Worm (Caenorhabditis elegans) whole organism, L4 larva: ENCODE data around the gene F53C3.7.
A peak's percentile ranks its signal among the peaks of the same experiment; 100 is the strongest.

Experiments used
- D1046.2 ChIP-seq: fragments of 200-800 bp; sonication (Bioruptor generic); IDR thresholded peaks from 2 replicates; pipeline ENCODE4 v1.3.6; 2022; ENCODE audit warnings: missing genetic modification characterization, missing compliant biosample characterization
- F37D6.2 ChIP-seq: sonication (generic microtip); optimal IDR thresholded peaks from 2 replicates; lab custom pipeline; 2016; ENCODE audit warnings: mild to moderate bottlenecking, missing genetic modification characterization, missing compliant biosample characterization
- F44E2.7 ChIP-seq: fragments of 200-800 bp; sonication (Bioruptor generic); IDR thresholded peaks from 2 replicates; pipeline ENCODE4 v2.1.2; 2022; ENCODE audit warnings: missing genetic modification characterization, missing compliant biosample characterization
- Y48G9A.11 ChIP-seq: fragments of 200-800 bp; sonication (Bioruptor generic); IDR thresholded peaks from 2 replicates; pipeline ENCODE4 v1.3.6; 2022; ENCODE audit warnings: missing genetic modification reagents, missing genetic modification characterization, missing compliant biosample characterization
- ZK546.5 ChIP-seq, 2 experiments: sonication (generic microtip); optimal IDR thresholded peaks; 2 replicates each; lab custom pipeline; 2017; ENCODE audit warnings: missing biosample characterization in 2 of 2, missing genetic modification characterization in 2 of 2
- arid-1 ChIP-seq: fragments of 200-800 bp; sonication (Bioruptor generic); conservative IDR thresholded peaks from 2 replicates; pipeline ENCODE4 v1.3.6; 2022; ENCODE audit warnings: missing genetic modification reagents, missing genetic modification characterization, missing compliant biosample characterization
- ceh-32 ChIP-seq: sonication (generic microtip); optimal IDR thresholded peaks from 2 replicates; lab custom pipeline; 2016; ENCODE audit warnings: mild to moderate bottlenecking, missing genetic modification characterization, missing compliant biosample characterization; ENCODE audit not compliant: poor library complexity
- ceh-62 ChIP-seq: sonication (generic microtip); optimal IDR thresholded peaks from 2 replicates; lab custom pipeline; 2017; ENCODE audit warnings: missing biosample characterization, missing genetic modification characterization
- ceh-82 ChIP-seq: sonication (generic microtip); optimal IDR thresholded peaks from 2 replicates; lab custom pipeline; 2017; ENCODE audit warnings: missing biosample characterization, missing genetic modification characterization
- daf-16 ChIP-seq, 3 experiments: sonication (generic microtip); optimal IDR thresholded peaks; 2 replicates each; lab custom pipeline; 2016 to 2017; ENCODE audit warnings: missing genetic modification characterization in 3 of 3, missing genetic modification reagents in 3 of 3, mild to moderate bottlenecking in 2 of 3, missing compliant biosample characterization in 2 of 3, missing biosample characterization in 1 of 3, moderate library complexity in 1 of 3
- daf-19 ChIP-seq: fragments of 200-800 bp; sonication (Bioruptor generic); conservative IDR thresholded peaks from 2 replicates; pipeline ENCODE4 v1.3.6; 2022; ENCODE audit warnings: missing genetic modification characterization, missing compliant biosample characterization
- daf-8 ChIP-seq: fragments of 200-800 bp; sonication (Bioruptor generic); IDR thresholded peaks from 2 replicates; pipeline ENCODE4 v1.3.6; 2022; ENCODE audit warnings: missing genetic modification characterization, missing compliant biosample characterization
- dmd-9 ChIP-seq: fragments of 200-800 bp; sonication (Bioruptor generic); IDR thresholded peaks from 2 replicates; pipeline ENCODE4 v1.3.6; 2022; ENCODE audit warnings: missing genetic modification reagents, missing genetic modification characterization, missing compliant biosample characterization
- dpl-1 ChIP-seq: fragments of 150-350 bp; optimal IDR thresholded peaks from 2 replicates; lab custom pipeline; 2014; ENCODE audit warnings: missing biosample characterization, missing genetic modification reagents, missing genetic modification characterization
- egl-43 ChIP-seq: fragments of 200-800 bp; sonication (Bioruptor generic); IDR thresholded peaks from 2 replicates; pipeline ENCODE4 v1.3.6; 2022; ENCODE audit warnings: missing genetic modification reagents, missing genetic modification characterization, missing compliant biosample characterization
- fos-1 ChIP-seq: fragments of 150-350 bp; optimal IDR thresholded peaks from 2 replicates; lab custom pipeline; 2014; ENCODE audit warnings: missing biosample characterization, missing genetic modification characterization
- gei-8 ChIP-seq: fragments of 200-800 bp; sonication (Bioruptor generic); optimal IDR thresholded peaks from 2 replicates; lab custom pipeline; 2018; ENCODE audit warnings: mild to moderate bottlenecking, missing genetic modification characterization, missing compliant biosample characterization
- hlh-11 ChIP-seq: fragments of 200-800 bp; sonication (Bioruptor generic); optimal IDR thresholded peaks from 2 replicates; lab custom pipeline; 2018; ENCODE audit warnings: mild to moderate bottlenecking, missing genetic modification characterization, missing compliant biosample characterization
- hlh-30 ChIP-seq: sonication (generic microtip); optimal IDR thresholded peaks from 2 replicates; lab custom pipeline; 2017; ENCODE audit warnings: antibody characterized with exemption, mild to moderate bottlenecking, missing genetic modification characterization, missing compliant biosample characterization; ENCODE audit not compliant: insufficient read depth
- hmg-1.1 ChIP-seq: fragments of 200-800 bp; sonication (Bioruptor generic); IDR thresholded peaks from 2 replicates; pipeline ENCODE4 v1.3.6; 2022; ENCODE audit warnings: missing genetic modification reagents, missing genetic modification characterization, missing compliant biosample characterization
- lin-13 ChIP-seq: fragments of 150-350 bp; optimal IDR thresholded peaks from 2 replicates; lab custom pipeline; 2014; ENCODE audit warnings: missing biosample characterization, missing genetic modification reagents, missing genetic modification characterization
- lin-15B ChIP-seq: fragments of 150-350 bp; sonication (generic microtip); optimal IDR thresholded peaks from 3 replicates; lab custom pipeline; 2014; ENCODE audit warnings: missing biosample characterization, missing genetic modification characterization
- lin-38 ChIP-seq: fragments of 200-800 bp; sonication (Bioruptor generic); IDR thresholded peaks from 2 replicates; pipeline ENCODE4 v1.3.6; 2022; ENCODE audit warnings: missing genetic modification reagents, missing genetic modification characterization, missing compliant biosample characterization
- lsy-2 ChIP-seq, 2 experiments: fragments of 150-350 bp in 1 of 2; sonication (generic microtip) in 1 of 2; optimal IDR thresholded peaks; 2 replicates each; lab custom pipeline; 2014 to 2017; ENCODE audit warnings: missing biosample characterization in 2 of 2, missing genetic modification characterization in 2 of 2
- mdl-1 ChIP-seq, 2 experiments: fragments of 150-350 bp in 1 of 2; sonication (generic microtip) in 1 of 2; optimal IDR thresholded peaks; 2 replicates each; lab custom pipeline; 2014 to 2017; ENCODE audit warnings: missing biosample characterization in 2 of 2, missing genetic modification characterization in 2 of 2
- mes-2 ChIP-seq: sonication (generic microtip); optimal IDR thresholded peaks from 2 replicates; lab custom pipeline; 2016; ENCODE audit warnings: missing genotype, mild to moderate bottlenecking, missing genetic modification characterization, missing compliant biosample characterization; ENCODE audit not compliant: poor library complexity, severe bottlenecking
- mxl-3 ChIP-seq: fragments of 200-800 bp; sonication (Bioruptor generic); optimal IDR thresholded peaks from 2 replicates; lab custom pipeline; 2018; ENCODE audit warnings: mild to moderate bottlenecking, missing genetic modification characterization, missing compliant biosample characterization
- nhr-102 ChIP-seq: sonication (generic microtip); optimal IDR thresholded peaks from 2 replicates; lab custom pipeline; 2016; ENCODE audit warnings: mild to moderate bottlenecking, missing genetic modification characterization, moderate library complexity, missing compliant biosample characterization
- nhr-41 ChIP-seq: fragments of 200-800 bp; sonication (Bioruptor generic); IDR thresholded peaks from 2 replicates; pipeline ENCODE4 v1.3.6; 2022; ENCODE audit warnings: missing genetic modification reagents, missing genetic modification characterization, missing compliant biosample characterization
- nhr-6 ChIP-seq: fragments of 150-350 bp; optimal IDR thresholded peaks from 2 replicates; lab custom pipeline; 2014; ENCODE audit warnings: missing biosample characterization, missing genetic modification characterization
- pha-4 ChIP-seq, 2 experiments: fragments of 150-350 bp in 1 of 2; fragments of 200-800 bp in 1 of 2; sonication (Bioruptor generic) in 1 of 2; IDR thresholded peaks in 1 of 2; optimal IDR thresholded peaks in 1 of 2; 2 replicates each; pipeline versions ENCODE4 v1.3.6 to Lab custom; 2014 to 2022; ENCODE audit warnings: missing genetic modification characterization in 2 of 2, missing genetic modification reagents in 2 of 2, missing biosample characterization in 1 of 2, missing compliant biosample characterization in 1 of 2
- pqm-1 ChIP-seq: sonication (generic microtip); optimal IDR thresholded peaks from 2 replicates; lab custom pipeline; 2017; ENCODE audit warnings: missing biosample characterization, missing genetic modification characterization
- set-16 ChIP-seq: fragments of 200-800 bp; sonication (Bioruptor generic); IDR thresholded peaks from 2 replicates; pipeline ENCODE4 v1.3.6; 2022; ENCODE audit warnings: missing genetic modification reagents, missing genetic modification characterization, missing compliant biosample characterization
- unc-39 ChIP-seq: sonication (generic microtip); optimal IDR thresholded peaks from 2 replicates; lab custom pipeline; 2017; ENCODE audit warnings: missing biosample characterization, missing genetic modification characterization
- unc-62 ChIP-seq, 3 experiments: fragments of 150-350 bp in 1 of 3; sonication (generic microtip); optimal IDR thresholded peaks in 2 of 3; peaks in 1 of 3; 1 replicate in 1 of 3; 2 replicates in 2 of 3; lab custom pipeline; 2014 to 2017; ENCODE audit warnings: missing biosample characterization in 3 of 3, missing genetic modification characterization in 3 of 3, missing genetic modification reagents in 3 of 3, missing genotype in 1 of 3
- zfp-2 ChIP-seq: sonication (generic microtip); optimal IDR thresholded peaks from 2 replicates; lab custom pipeline; 2016; ENCODE audit warnings: mild to moderate bottlenecking, missing genetic modification characterization, missing compliant biosample characterization
- zfp-3 ChIP-seq: fragments of 200-800 bp; sonication (Bioruptor generic); conservative IDR thresholded peaks from 2 replicates; pipeline ENCODE4 v1.3.6; 2022; ENCODE audit warnings: missing genetic modification reagents, missing genetic modification characterization, missing compliant biosample characterization
- zip-11 ChIP-seq: fragments of 200-800 bp; sonication (Bioruptor generic); IDR thresholded peaks from 2 replicates; pipeline ENCODE4 v1.3.6; 2022; ENCODE audit warnings: missing genetic modification characterization, missing compliant biosample characterization

Gene F53C3.7

DNA sequence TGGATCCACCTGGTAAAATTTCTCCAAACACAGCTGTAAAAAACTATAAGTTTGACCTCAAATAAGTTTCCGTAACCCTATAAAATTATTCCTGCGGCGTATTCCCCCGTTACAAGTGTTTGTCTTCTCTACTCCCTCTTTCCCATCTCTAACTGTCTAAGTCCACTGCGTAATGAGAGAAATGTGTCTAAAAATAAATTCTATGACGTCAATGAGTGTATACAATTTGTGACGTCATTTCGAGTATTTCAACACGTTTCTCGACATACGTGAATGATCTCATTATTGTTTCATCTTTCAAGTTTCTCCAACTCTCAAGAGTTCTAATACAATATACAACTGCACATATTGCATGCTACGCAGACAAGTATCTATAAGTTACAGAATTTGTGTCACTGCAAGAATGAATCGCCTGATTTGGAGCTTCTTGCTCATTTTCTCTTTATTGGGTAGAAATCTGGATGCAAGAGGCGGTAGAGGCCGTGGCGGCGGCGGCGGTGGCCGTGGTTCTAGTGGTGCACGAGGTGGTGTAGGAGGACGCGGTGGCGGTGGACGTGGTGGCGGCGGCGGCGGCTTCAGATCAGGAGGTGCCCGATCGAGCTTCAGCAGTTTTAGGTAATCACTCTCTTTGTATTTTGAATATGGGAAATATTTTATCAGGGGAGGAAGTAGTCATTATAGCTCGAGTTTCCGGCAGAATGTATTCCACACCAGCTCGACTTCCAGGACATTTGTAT, 3.1 kb downstream of the F53C3.7 start, which contains the start of gene F53C3.6 (continued):
- TF ChIP-seq pha-4 (GFP tag; IDR thresholded peaks at IDR 0.05; lab: Robert Waterston, UW) (no peak), pha-4 (tag; optimal IDR thresholded peaks at IDR 0.05; lab: Kevin White, UChicago) (no peak), mdl-1 (tag; optimal IDR thresholded peaks at IDR 0.05; lab: Kevin White, UChicago) (peak; percentile 6 to 77), zip-11 (no peak), ceh-82 (tag; lab: Kevin White, UChicago) (no peak), daf-8 (GFP tag; lab: Robert Waterston, UW) (no peak), fos-1 (tag; lab: Kevin White, UChicago) (no peak), nhr-6 (tag; lab: Kevin White, UChicago) (peak; percentile 18), unc-39 (tag; lab: Kevin White, UChicago) (no peak), lsy-2 (tag; optimal IDR thresholded peaks at IDR 0.05; lab: Kevin White, UChicago) (peak in 1 of 2 experiments; percentile 76), daf-16 (GFP tag; optimal IDR thresholded peaks at IDR 0.05; lab: Kevin White, UChicago) (peak in 1 of 2 experiments; percentile 1), daf-16 (tag; optimal IDR thresholded peaks at IDR 0.05; lab: Kevin White, UChicago) (no peak), ZK546.5 (tag; optimal IDR thresholded peaks at IDR 0.05; lab: Kevin White, UChicago) (no peak), mxl-3 (peak; percentile 6), lin-38 (no peak), lin-13 (GFP tag; lab: Kevin White, UChicago) (peak; percentile 39), nhr-102 (tag; lab: Kevin White, UChicago) (no peak), ceh-62 (no peak), zfp-2 (tag; lab: Kevin White, UChicago) (no peak), D1046.2 (no peak), gei-8 (no peak), hlh-11 (peak; percentile 70)

DNA sequence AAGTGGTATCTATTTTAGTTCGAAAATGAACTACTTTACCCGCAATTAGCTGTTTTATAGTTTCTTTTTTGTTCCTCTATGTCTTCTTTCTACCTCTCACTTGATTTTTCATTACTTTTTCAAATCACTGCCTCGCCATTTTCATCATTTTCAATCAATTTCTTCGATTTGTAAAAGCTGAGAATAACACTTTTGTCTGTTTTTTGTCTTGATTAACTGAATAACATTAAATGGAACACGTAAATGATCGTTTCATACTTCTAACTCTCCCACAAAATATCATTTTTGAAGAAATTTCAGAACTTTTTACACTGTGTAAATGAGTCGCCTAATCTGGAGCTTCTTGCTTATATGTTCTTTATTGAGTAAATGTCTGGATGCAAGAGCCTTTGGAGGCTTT, 6.3 kb downstream of the F53C3.7 start, which contains the start of gene F53C3.4:
TSS of gene F53C3.4 (plus strand) at position 301 of the 400 bp plus-strand sequence.
- TF ChIP-seq lin-13 (GFP tag; lab: Kevin White, UChicago) (no peak), lin-15B (no peak), F44E2.7 (GFP tag; lab: Robert Waterston, UW) (no peak), hlh-30 (tag; lab: Kevin White, UChicago) (no peak), pqm-1 (tag; lab: Kevin White, UChicago) (no peak), ceh-32 (no peak), nhr-102 (tag; lab: Kevin White, UChicago) (no peak), mes-2 (tag; lab: Kevin White, UChicago) (no peak), dpl-1 (no peak), egl-43 (GFP tag; lab: Robert Waterston, UW) (no peak), daf-19 (GFP tag; lab: Robert Waterston, UW) (no peak)

DNA sequence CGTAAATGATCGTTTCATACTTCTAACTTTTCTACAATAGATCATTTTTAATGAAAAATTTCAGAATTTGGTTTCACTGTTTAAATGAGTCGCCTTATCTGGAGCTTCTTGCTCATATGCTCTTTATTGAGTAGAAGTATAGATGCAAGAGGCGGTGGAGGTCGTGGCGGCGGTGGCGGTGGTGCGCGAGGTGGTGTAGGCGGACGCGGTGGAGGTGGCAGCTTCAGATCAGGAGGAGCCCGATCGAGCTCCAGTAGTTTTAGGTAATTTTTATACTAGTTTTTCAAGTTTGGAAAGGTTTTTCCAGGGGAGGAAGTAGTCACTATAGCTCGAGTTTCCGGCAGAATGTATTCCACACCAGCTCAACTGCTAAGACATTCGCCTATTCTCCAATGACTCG, 7.9 kb downstream of the F53C3.7 start, which contains the start of gene F53C3.3:
TSS of gene F53C3.3 (plus strand) at position 59 of the 400 bp plus-strand sequence.
- TF ChIP-seq unc-62 (GFP tag; optimal IDR thresholded peaks at IDR 0.05 in 1 of 2; lab: Kevin White, UChicago) (peak in 1 of 2 experiments; percentile 20), unc-62 (tag; optimal IDR thresholded peaks at IDR 0.05; lab: Kevin White, UChicago) (no peak), set-16 (GFP tag; lab: Robert Waterston, UW) (peak; percentile 79), zfp-3 (GFP tag; lab: Robert Waterston, UW) (no peak)

DNA sequence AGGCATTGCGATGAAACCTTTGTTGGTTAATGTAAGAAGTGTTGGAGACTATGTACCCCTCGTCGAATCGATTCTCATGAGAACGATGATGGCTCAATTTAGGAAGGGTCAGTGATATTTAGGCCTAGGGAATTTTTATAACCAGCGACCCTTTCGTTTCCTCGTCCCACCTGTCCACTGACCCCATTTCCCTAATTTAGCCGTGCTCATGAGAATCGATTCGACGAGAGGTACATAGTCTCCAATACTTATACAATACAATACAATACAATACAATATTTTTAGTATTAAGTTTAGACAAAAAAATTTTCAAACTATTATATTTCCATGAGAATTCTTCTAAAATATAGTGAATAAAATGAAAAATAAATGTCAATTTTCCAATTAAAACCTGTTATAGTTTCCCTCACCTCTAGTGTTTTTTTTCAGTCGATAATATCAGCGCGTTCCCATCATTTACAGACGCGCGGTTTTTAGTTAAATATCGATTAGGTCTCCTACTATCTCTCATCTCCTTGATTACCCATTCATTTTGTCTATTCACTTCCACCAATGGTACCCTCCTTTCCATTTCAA, 11.8 kb downstream of the F53C3.7 start, which contains the start of the genes F53C3.11 and fbxb-103:
TSS of gene F53C3.11 (minus strand) at position 101 of the 576 bp plus-strand sequence.
TSS of gene fbxb-103 (plus strand) at position 526 of the 576 bp plus-strand sequence.
- TF ChIP-seq hmg-1.1 (GFP tag; lab: Robert Waterston, UW) (no peak), arid-1 (GFP tag; lab: Robert Waterston, UW) (no peak), nhr-41 (GFP tag; lab: Robert Waterston, UW) (no peak), nhr-102 (tag; lab: Kevin White, UChicago) (no peak), lin-15B (no peak), F37D6.2 (tag; lab: Kevin White, UChicago) (no peak), Y48G9A.11 (GFP tag; lab: Robert Waterston, UW) (no peak), dmd-9 (no peak)
